Worm (Caenorhabditis elegans): ENCODE measurements around the gene D1044.4.

ce11 chrIII:5512502-5512901, 9.3 kb downstream of the D1044.4 start, which contains the start of gene pqn-25:
- TF ChIP-seq zag-1 (tag; optimal IDR thresholded peaks at IDR 0.05) (no peak), ztf-11 (tag; optimal IDR thresholded peaks at IDR 0.05) (no peak), nhr-25 (tag; optimal IDR thresholded peaks at IDR 0.05) (no peak), elt-1 (tag; optimal IDR thresholded peaks at IDR 0.05) (no peak), elt-3 (tag; optimal IDR thresholded peaks at IDR 0.05) (no peak), mdl-1 (tag; optimal IDR thresholded peaks at IDR 0.05) (no peak), nhr-12 (tag; optimal IDR thresholded peaks at IDR 0.05) (no peak), nhr-28 (tag; optimal IDR thresholded peaks at IDR 0.05) (no peak), ama-1 (optimal IDR thresholded peaks at IDR 0.05) (no peak), fos-1 (tag; optimal IDR thresholded peaks at IDR 0.05) (no peak), aly-2 (tag; optimal IDR thresholded peaks at IDR 0.05) (no peak)
